Worm (Caenorhabditis elegans): ENCODE results near the gene cest-2.3.

The cest-2.3 gene

ce11 chrV:14166630-14167029 lies 16.1 kb downstream of the cest-2.3 start, which contains the start of gene cest-1.1:
TSS of gene cest-1.1 (minus strand) at chrV:14166730.
- TF ChIP-seq pat-9 (tag; optimal IDR thresholded peaks at IDR 0.05) = no peak

ce11 chrV:14165745-14166144 lies 17.0 kb downstream of the cest-2.3 start:
- TF ChIP-seq K09A11.1 (tag; optimal IDR thresholded peaks at IDR 0.05; ENCODE audit: insufficient read depth) (no peak), rnt-1 (tag; optimal IDR thresholded peaks at IDR 0.05) (no peak), unc-42 (tag; optimal IDR thresholded peaks at IDR 0.05) (no peak), hlh-13 (GFP tag; optimal IDR thresholded peaks at IDR 0.05) (no peak), sox-2 (GFP tag; IDR thresholded peaks at IDR 0.05) (no peak), madf-2 (tag; optimal IDR thresholded peaks at IDR 0.05) (no peak), lin-11 (tag; optimal IDR thresholded peaks at IDR 0.05) (no peak), ceh-24 (tag; optimal IDR thresholded peaks at IDR 0.05) (no peak), ceh-48 (tag; optimal IDR thresholded peaks at IDR 0.05) (no peak), ahr-1 (tag; optimal IDR thresholded peaks at IDR 0.05) (no peak), pros-1 (tag; optimal IDR thresholded peaks at IDR 0.05) (no peak), elt-4 (tag; optimal IDR thresholded peaks at IDR 0.05) (no peak), pat-9 (tag; optimal IDR thresholded peaks at IDR 0.05) (no peak), nhr-232 (tag; optimal IDR thresholded peaks at IDR 0.05) (no peak), ceh-6 (GFP tag; optimal IDR thresholded peaks at IDR 0.05) (no peak), pag-3 (tag; optimal IDR thresholded peaks at IDR 0.05; ENCODE audit: borderline replicate concordance) (no peak)

- TF ChIP-seq ceh-18 (tag; optimal IDR thresholded peaks at IDR 0.05) (no peak), ceh-9 (tag; optimal IDR thresholded peaks at IDR 0.05) (no peak), ceh-31 (tag; optimal IDR thresholded peaks at IDR 0.05) (no peak), ceh-24 (tag; optimal IDR thresholded peaks at IDR 0.05) (no peak), zip-5 (tag; optimal IDR thresholded peaks at IDR 0.05) (no peak), mec-3 (tag; optimal IDR thresholded peaks at IDR 0.05; ENCODE audit: borderline replicate concordance) (no peak), lim-6 (tag; optimal IDR thresholded peaks at IDR 0.05) (no peak), elt-2 (tag; optimal IDR thresholded peaks at IDR 0.05) (no peak), dmd-4 (tag; optimal IDR thresholded peaks at IDR 0.05; ENCODE audit: borderline replicate concordance) (no peak)
Observed at ce11 chrV:14162959-14163548, 19.7 kb downstream of the cest-2.3 start, which contains the start of gene srd-26. TSS of gene srd-26 (minus strand) at chrV:14163009.

- no peak for TF ChIP-seq ceh-31 (tag; optimal IDR thresholded peaks at IDR 0.05)
Observed at ce11 chrV:14160698-14161097, 22.1 kb downstream of the cest-2.3 start, which contains the start of gene cest-1.2. TSS of gene cest-1.2 (minus strand) at chrV:14160862.

ce11 chrV:14156468-14156867 lies 26.3 kb downstream of the cest-2.3 start, which contains the start of gene AH10.2:
TSS of gene AH10.2 (plus strand) at chrV:14156768.
- TF ChIP-seq ceh-2 (tag; optimal IDR thresholded peaks at IDR 0.05) (no peak), npax-4 (tag; optimal IDR thresholded peaks at IDR 0.05) (no peak), ceh-9 (tag; optimal IDR thresholded peaks at IDR 0.05) (no peak)

ce11 chrV:14153615-14154014 lies 29.1 kb downstream of the cest-2.3 start:
- TF ChIP-seq rnt-1 (tag; optimal IDR thresholded peaks at IDR 0.05) (peak; percentile 49), Y22D7AL.16 (tag; optimal IDR thresholded peaks at IDR 0.05) (no peak), unc-55 (GFP tag; optimal IDR thresholded peaks at IDR 0.05) (peak; percentile 76), ref-2 (tag; optimal IDR thresholded peaks at IDR 0.05) (no peak), ceh-34 (tag; optimal IDR thresholded peaks at IDR 0.05) (peak; percentile 83), syd-9 (tag; optimal IDR thresholded peaks at IDR 0.05) (peak; percentile 30), ceh-18 (tag; optimal IDR thresholded peaks at IDR 0.05) (peak; percentile 46), nhr-232 (tag; optimal IDR thresholded peaks at IDR 0.05) (no peak), pat-9 (tag; optimal IDR thresholded peaks at IDR 0.05) (peak; percentile 72)
